Fruit fly (Drosophila melanogaster): ENCODE measurements around the gene pelo.

The pelo gene

DNA sequence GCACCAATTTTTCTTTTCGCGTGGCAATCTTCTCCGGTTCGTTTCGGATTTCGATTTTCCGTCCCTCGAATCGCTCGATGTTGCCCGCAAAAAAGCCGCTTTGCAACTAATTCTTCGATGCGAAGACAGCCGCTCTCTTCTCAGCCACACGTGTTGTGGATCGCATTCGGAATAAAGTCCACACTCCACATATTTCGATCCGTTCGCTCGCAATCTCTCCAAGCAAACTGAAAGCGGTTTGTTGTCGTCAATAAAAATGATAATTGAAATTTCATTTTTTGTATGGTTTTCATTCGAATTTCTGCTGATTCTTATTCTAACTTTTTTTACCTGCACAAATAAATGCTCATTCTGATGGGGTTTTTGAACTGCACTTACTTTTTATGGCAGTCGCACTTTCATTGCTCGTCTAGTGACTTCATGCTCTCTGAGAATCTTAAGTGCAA, 5.3 kb downstream of the pelo start, which contains the start of gene CG31710 (continued):
- peak; percentile 49 for TF ChIP-seq YL-1 (GFP tag; optimal IDR thresholded peaks at IDR 0.05)
- 0 out of 2 replicates have a peak, but pooled peaks have one; percentile 14 for TF ChIP-seq cas (GFP tag; IDR thresholded peaks at IDR 0.05)
- peak; percentile 62 for TF ChIP-seq kni (GFP tag; optimal IDR thresholded peaks at IDR 0.05)
- no peak for TF ChIP-seq sisA (GFP tag; IDR thresholded peaks at IDR 0.05)
- no peak for TF ChIP-seq hkb (optimal IDR thresholded peaks at IDR 0.05)
- peak; percentile 56; the same call in 1 of the 2 replicates for TF ChIP-seq hkb (GFP tag; IDR thresholded peaks at IDR 0.05)
- 0 out of 3 replicates have a peak, but pooled peaks have one; percentile 30 for TF ChIP-seq CG7963 (GFP tag; IDR thresholded peaks at IDR 0.05; ENCODE audit: partially characterized antibody)
- TF ChIP-seq oc (tag; optimal IDR thresholded peaks at IDR 0.05): peak; percentile 44
- no peak for TF ChIP-seq CG30020 (tag; optimal IDR thresholded peaks at IDR 0.05)
- peak; percentile 0 for TF ChIP-seq exex (tag; optimal IDR thresholded peaks at IDR 0.05)
- TF ChIP-seq CG18476 (GFP tag; optimal IDR thresholded peaks at IDR 0.05): no peak
- TF ChIP-seq sr (GFP tag; IDR thresholded peaks at IDR 0.05): no peak
- peak; percentile 60 for TF ChIP-seq abd-A (tag; optimal IDR thresholded peaks at IDR 0.05)
- TF ChIP-seq Med (GFP tag): peak; percentile 82
- no peak for TF ChIP-seq BtbVII (GFP tag; optimal IDR thresholded peaks at IDR 0.05)
- TF ChIP-seq CG10147 (GFP tag; optimal IDR thresholded peaks at IDR 0.05): peak; percentile 11
- peak; percentile 89 for TF ChIP-seq Jarid2 (GFP tag; optimal IDR thresholded peaks at IDR 0.05)
- TF ChIP-seq CG1603 (tag; optimal IDR thresholded peaks at IDR 0.05): no peak
- TF ChIP-seq Lhr (GFP tag; optimal IDR thresholded peaks at IDR 0.05): no peak
- peak; percentile 26 for TF ChIP-seq CG15601 (tag; optimal IDR thresholded peaks at IDR 0.05)
- no peak for TF ChIP-seq Lim3 (GFP tag; IDR thresholded peaks at IDR 0.05)
- TF ChIP-seq Ravus (GFP tag; IDR thresholded peaks at IDR 0.05): no peak
- TF ChIP-seq CG2199 (GFP tag; IDR thresholded peaks at IDR 0.05): peak; percentile 59; the same call in 1 of the 3 replicates
- TF ChIP-seq dan (GFP tag; IDR thresholded peaks at IDR 0.05): no peak
- TF ChIP-seq az2 (GFP tag; optimal IDR thresholded peaks at IDR 0.05): no peak
- TF ChIP-seq CG12769 (tag; optimal IDR thresholded peaks at IDR 0.05): peak; percentile 7
- TF ChIP-seq nerfin-1 (tag; optimal IDR thresholded peaks at IDR 0.05): no peak
- TF ChIP-seq CG1832 (GFP tag; optimal IDR thresholded peaks at IDR 0.05): no peak
- peak; percentile 40 for TF ChIP-seq nom (GFP tag; optimal IDR thresholded peaks at IDR 0.05)
- TF ChIP-seq lilli (GFP tag; optimal IDR thresholded peaks at IDR 0.05): no peak
- no peak for TF ChIP-seq CG16813 (GFP tag; IDR thresholded peaks at IDR 0.05; ENCODE audit: partially characterized antibody)
- TF ChIP-seq CG15073 (GFP tag; optimal IDR thresholded peaks at IDR 0.05): no peak
- no peak for TF ChIP-seq CG18262 (tag; optimal IDR thresholded peaks at IDR 0.05)
- no peak for TF ChIP-seq Hr39 (optimal IDR thresholded peaks at IDR 0.05)
- TF ChIP-seq CG17829 (tag; optimal IDR thresholded peaks at IDR 0.05): peak; percentile 5
- TF ChIP-seq peb (GFP tag; IDR thresholded peaks at IDR 0.05): no peak
- TF ChIP-seq grau (tag; optimal IDR thresholded peaks at IDR 0.05): peak; percentile 7
- TF ChIP-seq Pdp1 (GFP tag; optimal IDR thresholded peaks at IDR 0.05): peak in 1 of 2 experiments; percentile 48
- no peak for TF ChIP-seq ewg (GFP tag; optimal IDR thresholded peaks at IDR 0.05)
- no peak for TF ChIP-seq unc-4 (GFP tag; IDR thresholded peaks at IDR 0.05; ENCODE audit: partially characterized antibody)
- TF ChIP-seq vnd (GFP tag; IDR thresholded peaks at IDR 0.05; ENCODE audit: partially characterized antibody): no peak
- no peak for TF ChIP-seq crp (GFP tag; optimal IDR thresholded peaks at IDR 0.05)
- no peak for TF ChIP-seq ttk (GFP tag; IDR thresholded peaks at IDR 0.05)
- TF ChIP-seq Asciz (GFP tag; optimal IDR thresholded peaks at IDR 0.05): peak; percentile 8
- peak; percentile 34 for TF ChIP-seq her (GFP tag; optimal IDR thresholded peaks at IDR 0.05)
- TF ChIP-seq Hmx (GFP tag; optimal IDR thresholded peaks at IDR 0.05): no peak
- no peak for TF ChIP-seq Sry-β (GFP tag; optimal IDR thresholded peaks at IDR 0.05)
- TF ChIP-seq CG13894 (tag; optimal IDR thresholded peaks at IDR 0.05): no peak
- TF ChIP-seq ro (GFP tag; IDR thresholded peaks at IDR 0.05): no peak
- no peak for TF ChIP-seq B-H2 (GFP tag; optimal IDR thresholded peaks at IDR 0.05)
